Worm (Caenorhabditis elegans): ENCODE results near the gene nmy-1.
"Not testable (repeated sequence)": the region's sequence is repeated elsewhere in the genome, so short reads cannot be mapped to it uniquely, and the experiment has no call there.

nmy-1 gene

ce11 chrX:2893026-2893662, 16.2 kb upstream of the nmy-1 start:
- TF ChIP-seq dao-5 (tag; optimal IDR thresholded peaks at IDR 0.05) = no peak
- no peak for TF ChIP-seq W03F9.2 (tag; optimal IDR thresholded peaks at IDR 0.05)
- TF ChIP-seq him-1 (tag; optimal IDR thresholded peaks at IDR 0.05) = no peak

ce11 chrX:2894273-2894672, 15.1 kb upstream of the nmy-1 start, which contains the start of gene B0410.1:
TSS of gene B0410.1 (plus strand) at chrX:2894573.
- not testable (repeated sequence) for TF ChIP-seq him-1, dao-5, W03F9.2 (tag; optimal IDR thresholded peaks at IDR 0.05)

ce11 chrX:2895646-2896045, 13.7 kb upstream of the nmy-1 start:
- TF ChIP-seq dao-5 (tag; optimal IDR thresholded peaks at IDR 0.05) (no peak), W03F9.2 (tag; optimal IDR thresholded peaks at IDR 0.05) (no peak), him-1 (tag; optimal IDR thresholded peaks at IDR 0.05) (no peak)

DNA sequence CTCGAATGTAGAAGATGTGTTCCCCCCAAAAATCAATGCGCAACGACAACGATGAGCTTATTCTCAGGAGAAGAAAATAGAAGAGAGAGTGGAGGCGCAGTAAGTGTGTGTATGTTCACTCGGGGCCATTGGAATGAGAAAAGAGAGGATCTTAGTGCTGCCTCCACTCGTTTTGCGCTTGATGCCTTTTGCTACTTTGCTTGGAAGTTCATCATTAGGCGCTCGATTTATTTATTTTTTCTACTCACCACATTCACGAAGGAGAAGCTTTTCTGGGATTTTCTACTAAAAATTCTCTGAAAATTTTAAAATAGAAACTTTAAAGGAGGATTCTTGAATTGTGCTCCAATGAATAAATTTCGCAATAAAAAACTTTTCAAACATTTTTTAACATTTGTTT, 11.1 kb upstream of the nmy-1 start, which contains the start of gene F52B10.3:
F52B10.3 (minus strand) TSS at position 101 of the 400 bp plus-strand sequence.
- TF ChIP-seq W03F9.2 (tag; optimal IDR thresholded peaks at IDR 0.05) (no peak), dao-5 (tag; optimal IDR thresholded peaks at IDR 0.05) (no peak), him-1 (tag; optimal IDR thresholded peaks at IDR 0.05) (no peak)

- TF ChIP-seq him-1 (tag; optimal IDR thresholded peaks at IDR 0.05) = no peak
Measured at ce11 chrX:2900897-2901496, 8.3 kb upstream of the nmy-1 start.

- TF ChIP-seq him-1 (tag; optimal IDR thresholded peaks at IDR 0.05) (no peak), W03F9.2 (tag; optimal IDR thresholded peaks at IDR 0.05) (no peak), dao-5 (tag; optimal IDR thresholded peaks at IDR 0.05) (no peak)
Measured at ce11 chrX:2902854-2903253, 6.5 kb upstream of the nmy-1 start.

DNA sequence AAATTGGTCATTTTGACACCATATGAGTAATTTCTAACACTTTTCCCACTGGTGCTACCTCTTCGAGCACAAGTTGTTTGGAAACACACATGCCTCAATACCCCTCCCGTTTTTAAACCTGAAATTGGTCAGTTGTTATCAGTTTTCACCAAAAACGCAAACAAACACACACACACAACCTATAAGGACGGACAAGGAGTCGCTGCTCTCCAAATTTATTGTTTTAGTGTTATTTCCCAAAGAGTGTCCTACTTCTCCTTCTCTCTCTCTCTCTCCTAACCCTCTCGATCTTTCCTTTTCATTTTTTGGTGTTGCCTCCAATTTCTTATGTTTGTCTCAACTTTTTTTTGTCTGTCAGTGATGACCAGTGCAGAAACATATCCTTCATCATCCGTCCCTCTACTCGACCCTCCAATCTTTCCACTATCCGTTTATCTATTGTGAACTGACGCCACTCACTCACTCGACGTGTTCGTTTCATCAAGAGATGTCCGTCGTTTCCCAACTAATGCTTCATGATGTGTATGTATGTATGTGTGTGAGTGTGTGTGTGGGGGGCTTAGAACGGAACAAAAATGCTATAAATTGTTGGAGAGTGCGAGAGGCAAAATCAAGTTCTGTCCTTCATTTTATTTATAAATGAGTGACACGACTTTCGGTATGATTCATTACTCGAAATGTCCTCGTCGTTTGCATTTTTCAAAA, 5.5 kb upstream of the nmy-1 start:
- TF ChIP-seq dao-5 (tag; optimal IDR thresholded peaks at IDR 0.05) (no peak), him-1 (tag; optimal IDR thresholded peaks at IDR 0.05) (no peak), W03F9.2 (tag; optimal IDR thresholded peaks at IDR 0.05) (no peak)

DNA sequence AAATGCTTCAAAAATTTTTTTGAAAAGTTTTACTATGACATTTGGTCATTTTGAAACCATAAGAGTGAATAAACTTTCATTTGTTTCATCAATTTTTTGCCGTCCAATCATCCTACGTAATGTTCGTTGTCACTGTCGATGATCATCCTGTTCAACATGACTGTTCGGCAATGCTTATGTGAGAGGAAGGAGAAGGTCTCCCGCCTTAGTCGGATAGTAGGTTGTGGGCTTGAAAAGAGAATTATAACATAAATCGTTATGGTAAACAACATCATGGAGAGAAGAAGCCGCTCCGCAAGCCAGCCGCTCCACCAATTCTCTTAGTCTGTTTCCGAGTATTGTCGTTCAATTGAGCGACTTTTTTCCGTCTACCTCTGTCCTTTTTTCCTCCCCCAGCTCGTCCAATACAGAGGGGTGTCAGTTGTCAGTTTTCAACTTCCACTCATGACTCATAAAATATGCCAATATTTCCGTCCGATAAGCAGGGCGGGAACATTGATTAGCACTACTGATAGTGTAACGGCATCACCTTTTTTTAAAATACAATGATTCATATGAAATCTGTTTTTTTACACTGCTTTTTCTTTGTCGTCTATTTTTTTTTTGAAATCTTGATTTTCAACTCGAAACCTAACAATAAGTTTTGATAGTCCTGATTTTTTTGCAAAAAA, 3.1 kb upstream of the nmy-1 start:
- no peak for TF ChIP-seq dao-5 (tag; optimal IDR thresholded peaks at IDR 0.05)
- no peak for TF ChIP-seq W03F9.2 (tag; optimal IDR thresholded peaks at IDR 0.05)
- TF ChIP-seq him-1 (tag; optimal IDR thresholded peaks at IDR 0.05) = no peak

DNA sequence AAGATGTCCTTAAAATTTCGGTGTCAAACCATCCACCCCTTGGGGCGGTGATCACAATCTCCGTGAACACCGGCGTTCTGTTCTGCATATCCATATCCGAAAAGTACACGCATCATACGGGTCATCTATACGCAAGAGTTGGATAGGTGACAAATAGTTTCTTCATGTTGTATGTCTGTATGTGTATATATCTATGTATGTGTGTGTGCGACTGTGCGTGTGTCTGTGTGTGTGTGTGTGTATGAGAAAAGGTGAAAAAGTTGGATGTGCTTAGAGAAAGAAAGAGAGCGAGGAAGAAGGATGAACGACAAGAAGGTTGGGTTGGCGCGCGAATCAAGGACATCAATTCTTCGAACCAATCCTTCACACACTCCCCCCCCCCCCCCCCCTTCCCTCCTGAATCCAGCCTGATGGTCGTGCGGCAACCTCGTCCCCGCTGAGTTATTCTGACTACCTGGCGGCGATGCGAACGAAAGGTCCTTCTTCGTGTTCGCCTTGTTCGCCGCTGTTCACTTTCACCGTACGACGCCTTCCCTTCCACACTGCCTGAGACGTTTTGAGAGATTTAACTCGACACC, 1.9 kb upstream of the nmy-1 start:
- no peak for TF ChIP-seq W03F9.2 (tag; optimal IDR thresholded peaks at IDR 0.05)
- TF ChIP-seq dao-5 (tag; optimal IDR thresholded peaks at IDR 0.05) = no peak
- TF ChIP-seq him-1 (tag; optimal IDR thresholded peaks at IDR 0.05) = no peak

DNA sequence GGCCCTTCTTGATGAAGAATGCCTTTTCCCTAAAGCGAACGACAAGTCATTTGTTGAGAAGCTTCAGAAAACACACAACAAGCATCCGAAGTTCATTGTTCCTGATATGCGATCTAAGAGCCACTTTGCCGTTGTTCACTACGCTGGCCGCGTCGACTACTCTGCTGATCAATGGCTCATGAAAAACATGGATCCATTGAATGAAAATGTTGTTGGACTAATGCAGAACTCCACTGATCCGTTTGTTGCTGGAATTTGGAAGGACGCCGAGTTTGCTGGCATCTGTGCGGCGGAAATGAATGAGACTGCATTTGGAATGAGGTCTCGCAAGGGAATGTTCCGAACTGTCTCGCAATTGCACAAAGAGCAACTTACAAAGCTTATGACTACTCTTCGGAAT, 3.4 kb downstream of the nmy-1 start:
- no peak for TF ChIP-seq him-1 (tag; optimal IDR thresholded peaks at IDR 0.05)

DNA sequence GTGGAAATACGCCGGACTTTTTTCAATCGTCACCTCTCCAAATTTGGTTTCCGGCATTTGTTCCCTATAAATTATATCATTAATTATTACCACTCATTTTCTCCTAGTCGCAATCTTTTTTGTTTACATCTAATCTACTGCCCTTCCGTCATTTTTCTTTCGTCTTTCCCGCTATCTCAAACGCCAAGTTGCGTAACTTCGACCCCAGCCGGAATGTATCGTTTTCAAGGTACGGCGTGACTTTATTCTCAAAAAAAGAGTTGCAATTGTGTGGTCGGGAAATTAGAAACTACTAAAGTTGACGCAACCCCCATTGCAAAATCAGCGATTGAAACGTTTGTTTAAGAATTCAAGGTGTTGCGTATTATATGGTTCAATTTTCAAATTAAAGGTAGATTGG, 10.2 kb downstream of the nmy-1 start:
- TF ChIP-seq dao-5 (tag; optimal IDR thresholded peaks at IDR 0.05) (no peak), him-1 (tag; optimal IDR thresholded peaks at IDR 0.05) (no peak), W03F9.2 (tag; optimal IDR thresholded peaks at IDR 0.05) (no peak)

ce11 chrX:2920456-2920855, 11.1 kb downstream of the nmy-1 start:
- TF ChIP-seq dao-5 (tag; optimal IDR thresholded peaks at IDR 0.05) (no peak), him-1 (tag; optimal IDR thresholded peaks at IDR 0.05) (no peak), W03F9.2 (tag; optimal IDR thresholded peaks at IDR 0.05) (no peak)

- no peak for TF ChIP-seq him-1 (tag; optimal IDR thresholded peaks at IDR 0.05)
- TF ChIP-seq W03F9.2 (tag; optimal IDR thresholded peaks at IDR 0.05) = no peak
- no peak for TF ChIP-seq dao-5 (tag; optimal IDR thresholded peaks at IDR 0.05)
Measured at ce11 chrX:2921737-2922136, 12.4 kb downstream of the nmy-1 start.
